Worm (Caenorhabditis elegans): Measurements from ENCODE around the gene Y82E9BR.6.

The Y82E9BR.6 gene

DNA sequence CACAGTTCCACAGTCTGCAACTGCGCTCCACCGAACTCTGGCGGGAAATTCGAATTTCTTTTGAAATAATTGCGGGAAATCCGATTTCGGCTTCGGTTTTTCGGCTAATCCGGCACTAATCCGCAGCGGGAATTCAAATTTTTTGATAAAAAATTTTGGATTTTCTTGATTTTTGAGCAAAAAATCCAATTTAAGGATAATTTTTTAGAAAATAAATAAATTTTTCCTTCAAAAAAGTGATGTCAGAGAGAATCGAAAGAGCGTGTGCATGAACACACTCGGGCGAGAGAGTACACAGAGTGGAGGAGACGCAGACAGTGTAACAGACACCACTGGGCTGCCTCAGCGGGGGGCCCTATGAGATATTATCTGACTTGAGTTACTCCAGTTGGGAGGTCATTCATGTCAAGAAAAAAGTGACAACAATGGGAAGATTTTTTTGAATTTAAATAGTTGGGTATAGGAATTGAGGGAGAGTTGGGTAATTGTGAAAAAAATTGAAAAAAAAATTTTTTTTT is 49.0 kb downstream of the Y82E9BR.6 start:
- TF ChIP-seq nhr-25 (tag; optimal IDR thresholded peaks at IDR 0.05; ENCODE audit: borderline replicate concordance, insufficient read depth) (no peak), nhr-76 (tag; optimal IDR thresholded peaks at IDR 0.05) (no peak), hlh-30 (tag; optimal IDR thresholded peaks at IDR 0.05; ENCODE audit: insufficient read depth) (peak; percentile 9), mep-1 (tag; optimal IDR thresholded peaks at IDR 0.05) (peak; percentile 10), fkh-10 (GFP tag; optimal IDR thresholded peaks at IDR 0.05) (peak; percentile 11), lsy-2 (tag; optimal IDR thresholded peaks at IDR 0.05) (peak in 1 of 2 experiments; percentile 7), hmg-1.1 (GFP tag; IDR thresholded peaks at IDR 0.05) (peak; percentile 61)
